Worm (Caenorhabditis elegans) whole organism, L4/young adult: ENCODE results near the gene aptf-3.

Source experiments
- W03F9.2 ChIP-seq: fragments of 150-350 bp; optimal IDR thresholded peaks from 2 replicates; lab custom pipeline; 2014; ENCODE audit warnings: missing biosample characterization, missing genetic modification characterization
- dao-5 ChIP-seq: sonication (generic microtip); optimal IDR thresholded peaks from 2 replicates; lab custom pipeline; 2016; ENCODE audit warnings: missing genotype, missing genetic modification characterization, moderate library complexity, missing compliant biosample characterization
- him-1 ChIP-seq: sonication (generic microtip); optimal IDR thresholded peaks from 2 replicates; lab custom pipeline; 2016; ENCODE audit warnings: missing genotype, missing genetic modification reagents, missing genetic modification characterization, missing compliant biosample characterization

aptf-3 gene

ce11 chrII:8593840-8594625 lies at the start of gene aptf-3:
TSS of gene aptf-3 (plus strand) at chrII:8594190.
- no peak for TF ChIP-seq dao-5 (tag; lab: Kevin White, UChicago)
- no peak for TF ChIP-seq him-1

DNA sequence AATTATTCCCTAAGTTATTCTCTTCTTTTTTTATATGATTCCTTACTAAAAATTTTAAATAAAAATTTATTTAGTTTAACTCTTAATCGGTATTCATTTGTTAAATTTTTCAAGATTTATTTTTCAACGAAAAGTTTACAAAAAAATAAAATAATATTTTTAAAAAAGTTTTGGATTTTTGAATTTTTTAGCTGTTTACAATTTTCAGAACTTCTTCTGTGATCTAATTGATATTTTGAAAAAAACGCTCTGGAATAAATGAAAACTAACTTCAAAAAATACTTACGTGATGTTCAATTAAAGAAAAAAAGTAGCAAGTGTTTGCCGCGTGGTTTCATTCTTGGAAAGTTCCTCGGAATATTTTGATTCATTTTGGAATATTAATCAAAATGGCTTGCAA lies 48.7 kb upstream of the aptf-3 start, which contains the start of gene decr-1.2:
Gene decr-1.2 (plus strand): TSS at position 301 of the 400 bp plus-strand sequence.
- TF ChIP-seq him-1 (no peak), W03F9.2 (tag; lab: Kevin White, UChicago) (no peak), dao-5 (tag; lab: Kevin White, UChicago) (no peak)

- TF ChIP-seq W03F9.2 (tag; lab: Kevin White, UChicago) (no peak), dao-5 (tag; lab: Kevin White, UChicago) (peak; percentile 92), him-1 (peak; percentile 76)
These were observed 47.0 kb upstream of the aptf-3 start for ce11 chrII:8546975-8547374.

DNA sequence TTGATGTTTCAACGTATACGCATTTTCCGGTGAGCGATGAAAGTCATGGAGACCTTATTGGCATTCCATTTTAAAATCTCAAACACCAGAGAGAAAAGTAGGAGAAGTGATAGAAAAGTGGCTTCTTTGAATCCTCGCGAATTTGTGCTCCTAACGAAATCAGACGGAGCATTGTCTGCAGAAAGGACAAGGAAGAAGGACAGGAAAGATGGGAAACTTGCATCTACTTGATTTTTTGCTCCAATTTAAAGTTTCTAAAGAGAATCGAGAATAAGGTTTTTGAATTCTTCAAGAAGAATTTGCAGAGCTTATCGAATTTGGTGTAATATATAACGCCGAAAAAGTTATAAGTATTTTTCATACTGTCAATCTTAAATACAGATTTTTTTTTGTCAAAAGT lies 42.9 kb upstream of the aptf-3 start:
- TF ChIP-seq him-1 (no peak), W03F9.2 (tag; lab: Kevin White, UChicago) (no peak)

DNA sequence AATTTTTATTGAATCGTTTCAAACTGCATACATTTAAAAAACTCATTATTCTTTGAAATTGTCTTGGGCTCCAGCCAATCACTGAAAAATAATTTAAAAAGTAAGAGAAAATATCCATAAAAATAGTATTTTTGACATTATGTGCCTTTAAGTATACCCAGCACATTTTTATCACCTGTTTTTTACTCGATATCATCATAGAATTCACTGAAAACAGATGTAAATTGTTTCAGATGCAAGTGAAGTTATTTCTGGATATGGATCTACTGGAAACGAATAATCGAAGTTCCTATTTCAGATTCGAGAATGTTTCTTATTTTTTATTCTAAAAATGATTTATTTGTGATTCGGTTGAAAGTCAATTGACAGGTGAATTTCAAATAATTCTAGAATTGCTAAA lies 39.4 kb upstream of the aptf-3 start:
- TF ChIP-seq him-1 (no peak), W03F9.2 (tag; lab: Kevin White, UChicago) (no peak), dao-5 (tag; lab: Kevin White, UChicago) (no peak)

DNA sequence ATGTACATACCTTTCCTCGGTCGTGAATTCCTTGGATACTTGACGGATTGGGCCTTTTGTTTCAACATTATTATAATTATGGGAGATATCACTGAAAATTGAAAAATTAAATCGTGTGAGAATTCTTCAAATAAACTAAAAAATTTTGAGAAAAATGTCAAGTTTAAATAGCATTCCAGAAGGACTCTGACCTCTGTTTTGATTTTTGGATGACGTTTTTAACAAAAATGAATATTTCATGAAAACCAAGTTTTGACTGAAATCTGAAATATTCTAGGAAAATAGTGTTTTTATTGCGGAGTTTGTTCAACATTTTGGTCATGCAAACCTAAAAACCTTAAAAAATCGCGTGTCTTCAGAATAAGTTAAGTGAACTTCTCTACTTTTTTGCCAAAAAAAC lies 37.8 kb upstream of the aptf-3 start, which contains the start of gene glb-27:
Gene glb-27 (minus strand): TSS at position 101 of the 400 bp plus-strand sequence.
- TF ChIP-seq him-1 (no peak), dao-5 (tag; lab: Kevin White, UChicago) (no peak), W03F9.2 (tag; lab: Kevin White, UChicago) (no peak)

DNA sequence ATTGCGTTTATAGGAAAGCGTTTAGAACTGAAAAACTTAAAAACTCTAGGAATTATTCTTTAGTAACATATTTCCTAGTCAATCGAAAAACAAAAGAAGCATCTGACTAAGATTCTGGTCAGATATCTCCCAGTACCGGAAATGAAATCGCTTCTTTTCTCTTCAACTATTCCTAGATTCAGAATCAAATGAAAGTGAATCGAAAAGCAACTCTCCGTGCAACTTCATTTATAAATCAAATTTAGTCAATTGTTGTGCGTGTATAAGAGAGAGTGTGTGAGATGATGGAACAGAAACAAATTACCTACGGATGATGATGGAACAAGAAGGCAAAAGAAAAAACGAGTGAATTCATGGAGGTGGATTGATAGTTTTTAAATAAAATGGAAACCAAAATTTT lies 34.8 kb upstream of the aptf-3 start:
- TF ChIP-seq him-1 (no peak), W03F9.2 (tag; lab: Kevin White, UChicago) (no peak), dao-5 (tag; lab: Kevin White, UChicago) (no peak)

- TF ChIP-seq dao-5 (tag; lab: Kevin White, UChicago) (peak; percentile 77), W03F9.2 (tag; lab: Kevin White, UChicago) (peak; percentile 97), him-1 (peak; percentile 97)
These were observed 32.8 kb upstream of the aptf-3 start, which contains the start of gene iff-2 for ce11 chrII:8561227-8561626. TSS of gene iff-2 (minus strand) at chrII:8561367.

- no peak for TF ChIP-seq W03F9.2 (tag; lab: Kevin White, UChicago)
- TF ChIP-seq him-1: no peak
- no peak for TF ChIP-seq dao-5 (tag; lab: Kevin White, UChicago)
These were observed 32.0 kb upstream of the aptf-3 start, which contains the start of gene F54C9.14 for ce11 chrII:8562002-8562401. TSS of gene F54C9.14 (plus strand) at chrII:8562302.

- TF ChIP-seq W03F9.2 (tag; lab: Kevin White, UChicago): no peak
- no peak for TF ChIP-seq dao-5 (tag; lab: Kevin White, UChicago)
- TF ChIP-seq him-1: no peak
These were observed 28.0 kb upstream of the aptf-3 start, which contains the start of gene stc-1 for ce11 chrII:8566039-8566438. TSS of gene stc-1 (minus strand) at chrII:8566139.

- no peak for TF ChIP-seq dao-5 (tag; lab: Kevin White, UChicago)
- no peak for TF ChIP-seq him-1
- no peak for TF ChIP-seq W03F9.2 (tag; lab: Kevin White, UChicago)
These were observed 27.2 kb upstream of the aptf-3 start, which contains the start of gene F54C9.3 for ce11 chrII:8566806-8567266. TSS of gene F54C9.3 (minus strand) at chrII:8566856.

DNA sequence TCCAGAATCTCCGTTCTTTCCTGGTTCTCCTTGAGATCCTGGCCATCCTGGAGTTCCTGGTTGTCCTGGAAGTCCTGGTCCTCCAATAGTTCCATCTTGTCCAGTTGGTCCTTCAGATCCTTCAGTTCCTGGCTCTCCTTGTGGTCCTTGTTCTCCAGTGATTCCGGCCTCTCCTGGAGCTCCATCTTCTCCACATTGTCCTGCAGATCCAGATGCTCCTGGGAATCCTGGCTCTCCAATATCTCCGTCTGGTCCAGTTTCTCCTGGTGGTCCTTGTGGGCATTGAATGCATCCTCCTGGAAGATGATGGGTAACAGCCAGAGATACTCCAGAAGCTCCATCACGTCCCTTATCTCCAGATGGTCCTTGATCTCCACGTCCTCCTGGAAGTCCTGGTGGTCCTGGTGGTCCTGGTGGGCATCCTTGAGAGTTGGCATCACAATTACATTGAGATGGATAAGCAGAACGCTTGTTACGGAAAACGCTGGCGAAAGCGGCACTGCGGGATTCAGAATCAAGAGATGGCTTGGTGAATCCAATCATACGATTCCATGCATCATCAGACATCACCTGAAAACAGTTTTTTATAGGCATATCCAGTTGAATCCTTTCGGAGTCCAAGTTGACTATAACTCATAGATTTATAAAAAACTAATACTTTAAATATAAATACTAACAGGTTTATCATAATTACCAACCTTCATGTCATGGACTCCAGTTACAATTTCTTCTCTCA lies 25.6 kb upstream of the aptf-3 start:
- no peak for TF ChIP-seq dao-5 (tag; lab: Kevin White, UChicago)
- TF ChIP-seq W03F9.2 (tag; lab: Kevin White, UChicago): no peak
- TF ChIP-seq him-1: no peak

DNA sequence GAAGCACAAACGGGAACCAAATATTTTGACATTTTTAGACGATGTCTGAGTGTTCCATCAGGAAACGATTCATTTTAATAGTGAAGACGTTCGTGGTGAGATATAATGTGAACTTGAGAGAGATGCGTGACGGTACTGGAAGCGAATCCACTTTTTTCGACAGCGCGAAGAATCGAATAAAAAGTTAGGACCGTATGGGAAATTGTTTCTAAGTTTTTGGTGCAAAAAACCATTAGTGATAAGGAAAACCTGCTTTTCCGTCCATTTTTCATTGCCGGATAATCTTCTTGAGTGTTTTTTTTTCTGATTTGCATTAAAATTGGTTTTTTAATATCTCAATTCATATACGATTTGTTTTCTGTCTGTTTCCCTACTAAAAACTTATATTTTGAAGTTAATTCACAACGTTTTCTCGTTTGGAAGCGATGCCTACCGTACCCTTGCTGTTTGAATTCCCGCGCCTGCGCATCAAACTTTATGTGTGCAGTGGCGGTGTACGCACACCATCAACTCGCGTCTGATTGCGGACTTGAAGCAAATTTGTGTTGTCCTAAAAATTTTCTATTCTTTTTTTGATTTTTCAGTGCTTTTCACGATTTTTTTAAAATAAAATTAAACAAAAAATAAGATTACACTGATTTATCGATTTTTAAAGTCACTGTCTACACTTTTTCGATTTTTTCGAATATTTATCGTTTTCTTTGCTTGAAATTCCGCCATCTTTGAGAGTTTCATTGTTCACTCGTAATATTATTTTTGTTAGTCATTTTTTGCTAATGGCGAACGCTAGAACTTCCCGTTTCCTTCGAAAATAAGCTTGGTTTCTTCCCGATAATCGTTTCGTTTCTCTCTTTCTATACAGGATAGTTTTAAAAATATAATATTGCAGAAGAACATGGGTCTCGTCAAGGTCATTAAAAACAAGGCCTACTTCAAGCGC lies 24.7 kb upstream of the aptf-3 start, which contains the start of the genes col-38 and rpl-5:
Gene col-38 (minus strand): TSS at position 51 of the 940 bp plus-strand sequence.
Gene rpl-5 (plus strand): TSS at position 890 of the 940 bp plus-strand sequence.
- TF ChIP-seq W03F9.2 (tag; lab: Kevin White, UChicago) (peak; percentile 97), him-1 (peak; percentile 1), dao-5 (tag; lab: Kevin White, UChicago) (no peak)
